Worm (Caenorhabditis elegans): ENCODE data around the gene F56H9.6.

DNA sequence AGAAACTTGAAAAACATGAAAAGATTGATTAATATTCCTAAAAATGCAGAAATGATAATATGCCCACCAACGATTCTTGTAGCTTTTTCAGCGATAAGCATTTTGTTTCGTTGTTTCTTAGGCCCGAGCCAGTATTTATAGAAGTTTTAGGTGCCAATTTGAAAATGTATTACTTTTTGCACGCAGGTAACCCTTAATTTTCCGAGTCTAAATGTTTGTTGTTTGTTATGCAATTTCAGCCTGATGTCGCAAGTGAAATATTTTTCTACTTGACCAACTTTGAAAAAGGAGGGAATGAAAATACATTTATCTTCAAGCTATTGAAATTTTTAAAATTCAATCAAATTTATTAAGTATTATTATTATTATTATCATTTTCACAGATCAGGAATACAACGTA lies 2.4 kb upstream of the F56H9.6 start, which contains the start of gene srx-113:
- TF ChIP-seq lin-13 (tag; optimal IDR thresholded peaks at IDR 0.05) (no peak), drap-1 (GFP tag; optimal IDR thresholded peaks at IDR 0.05) (no peak), pha-4 (tag; optimal IDR thresholded peaks at IDR 0.05) (no peak)

All from whole organism, mixed stage, embryonic.